Worm (Caenorhabditis elegans) whole organism, L1 larva: ENCODE data around the gene F20B6.9.

ENCODE experiments used
- F16B12.6 ChIP-seq: fragments of 150-350 bp; optimal IDR thresholded peaks from 2 replicates; lab custom pipeline; 2014; ENCODE audit warnings: missing biosample characterization, missing genetic modification characterization
- Y116A8C.19 ChIP-seq: sonication (generic microtip); optimal IDR thresholded peaks from 2 replicates; lab custom pipeline; 2016; ENCODE audit warnings: missing compliant biosample characterization, missing genetic modification characterization, borderline replicate concordance
- aha-1 ChIP-seq: fragments of 150-350 bp; optimal IDR thresholded peaks from 2 replicates; lab custom pipeline; 2014; ENCODE audit warnings: missing biosample characterization, missing genetic modification characterization
- alr-1 ChIP-seq: fragments of 200-800 bp; sonication (Bioruptor generic); optimal IDR thresholded peaks from 2 replicates; lab custom pipeline; 2018; ENCODE audit warnings: borderline replicate concordance, mild to moderate bottlenecking, missing genetic modification characterization, missing compliant biosample characterization
- blmp-1 ChIP-seq: fragments of 150-350 bp; optimal IDR thresholded peaks from 2 replicates; lab custom pipeline; 2014; ENCODE audit warnings: missing biosample characterization, missing genetic modification characterization
- ceh-8 ChIP-seq: fragments of 200-800 bp; sonication (Bioruptor generic); optimal IDR thresholded peaks from 2 replicates; lab custom pipeline; 2018; ENCODE audit warnings: mild to moderate bottlenecking, missing genetic modification characterization, moderate library complexity, missing compliant biosample characterization
- ceh-88 ChIP-seq: fragments of 200-800 bp; sonication (Bioruptor generic); IDR thresholded peaks from 2 replicates; pipeline ENCODE4 v1.3.6; 2022; ENCODE audit warnings: missing genetic modification characterization, missing compliant biosample characterization
- ceh-90 ChIP-seq: sonication (generic microtip); optimal IDR thresholded peaks from 2 replicates; lab custom pipeline; 2016; ENCODE audit warnings: missing genetic modification characterization, missing compliant biosample characterization
- ces-1 ChIP-seq: fragments of 150-350 bp; optimal IDR thresholded peaks from 2 replicates; lab custom pipeline; 2014; ENCODE audit warnings: missing biosample characterization, missing genetic modification reagents, missing genetic modification characterization
- dpl-1 ChIP-seq, 3 experiments: fragments of 150-350 bp in 2 of 3; sonication (generic microtip) in 1 of 3; optimal IDR thresholded peaks; 2 replicates each; lab custom pipeline; 2014 to 2017; ENCODE audit warnings: missing biosample characterization in 3 of 3, missing genetic modification characterization in 3 of 3, missing genetic modification reagents in 3 of 3
- egl-13 ChIP-seq: sonication (generic microtip); optimal IDR thresholded peaks from 2 replicates; lab custom pipeline; 2016; ENCODE audit warnings: missing genotype, missing genetic modification reagents, missing genetic modification characterization, missing compliant biosample characterization
- elt-3 ChIP-seq, 6 experiments: fragments of 150-350 bp in 1 of 6; sonication (generic microtip); optimal IDR thresholded peaks; 2 replicates each; lab custom pipeline; 2017 to 2018; ENCODE audit warnings: missing biosample characterization in 6 of 6, missing genetic modification characterization in 6 of 6, inconsistent platforms in 1 of 6
- fos-1 ChIP-seq: fragments of 150-350 bp; optimal IDR thresholded peaks from 2 replicates; lab custom pipeline; 2014; ENCODE audit warnings: missing biosample characterization, missing genetic modification characterization
- grh-1 ChIP-seq: fragments of 200-800 bp; sonication (Bioruptor generic); IDR thresholded peaks from 2 replicates; pipeline ENCODE4 v1.3.6; 2022; ENCODE audit warnings: missing genetic modification reagents, missing genetic modification characterization, missing compliant biosample characterization
- hlh-17 ChIP-seq: fragments of 200-800 bp; sonication (Bioruptor generic); optimal IDR thresholded peaks from 2 replicates; lab custom pipeline; 2018; ENCODE audit warnings: missing genetic modification characterization, mild to moderate bottlenecking, missing compliant biosample characterization, moderate library complexity, borderline replicate concordance
- isw-1 ChIP-seq: fragments of 200-800 bp; sonication (Bioruptor generic); IDR thresholded peaks from 2 replicates; pipeline ENCODE4 v1.3.6; 2022; ENCODE audit warnings: missing genetic modification characterization, missing compliant biosample characterization
- jun-1 ChIP-seq: fragments of 150-350 bp; optimal IDR thresholded peaks from 2 replicates; lab custom pipeline; 2014; ENCODE audit warnings: missing biosample characterization, missing genetic modification reagents, missing genetic modification characterization
- lin-13 ChIP-seq: fragments of 150-350 bp; optimal IDR thresholded peaks from 2 replicates; lab custom pipeline; 2014; ENCODE audit warnings: missing biosample characterization, missing genetic modification reagents, missing genetic modification characterization
- lin-14 ChIP-seq: fragments of 200-800 bp; sonication (Bioruptor generic); optimal IDR thresholded peaks from 2 replicates; lab custom pipeline; 2018; ENCODE audit warnings: mild to moderate bottlenecking, missing genetic modification characterization, moderate library complexity, missing compliant biosample characterization
- lin-15B ChIP-seq: fragments of 150-350 bp; sonication (generic microtip); optimal IDR thresholded peaks from 3 replicates; lab custom pipeline; 2014; ENCODE audit warnings: missing biosample characterization, missing genetic modification characterization
- lin-35 ChIP-seq, 2 experiments: fragments of 150-350 bp; optimal IDR thresholded peaks; 2 replicates each; lab custom pipeline; 2014; ENCODE audit warnings: missing biosample characterization in 2 of 2, missing genetic modification characterization in 2 of 2, missing genetic modification reagents in 2 of 2
- lin-39 ChIP-seq: fragments of 150-350 bp; optimal IDR thresholded peaks from 2 replicates; lab custom pipeline; 2014; ENCODE audit warnings: missing biosample characterization, missing genetic modification reagents, missing genetic modification characterization
- mab-9 ChIP-seq: fragments of 200-800 bp; sonication (Bioruptor generic); IDR thresholded peaks from 2 replicates; pipeline ENCODE4 v1.3.6; 2022; ENCODE audit warnings: missing genetic modification reagents, missing genetic modification characterization, missing compliant biosample characterization
- mep-1 ChIP-seq: fragments of 150-350 bp; optimal IDR thresholded peaks from 2 replicates; lab custom pipeline; 2014; ENCODE audit warnings: missing biosample characterization, missing genetic modification characterization
- nhr-11 ChIP-seq: fragments of 150-350 bp; optimal IDR thresholded peaks from 2 replicates; lab custom pipeline; 2014; ENCODE audit warnings: missing biosample characterization, missing genetic modification characterization
- nhr-12 ChIP-seq: sonication (generic microtip); optimal IDR thresholded peaks from 2 replicates; lab custom pipeline; 2017; ENCODE audit warnings: missing biosample characterization, missing genetic modification characterization
- nhr-20 ChIP-seq: sonication (generic microtip); optimal IDR thresholded peaks from 2 replicates; lab custom pipeline; 2016; ENCODE audit warnings: mild to moderate bottlenecking, missing genetic modification characterization, missing compliant biosample characterization
- nhr-237 ChIP-seq: fragments of 150-350 bp; optimal IDR thresholded peaks from 2 replicates; lab custom pipeline; 2014; ENCODE audit warnings: missing biosample characterization, missing genetic modification characterization
- nhr-47 ChIP-seq: sonication (generic microtip); optimal IDR thresholded peaks from 2 replicates; lab custom pipeline; 2016; ENCODE audit warnings: mild to moderate bottlenecking, missing genetic modification characterization, moderate library complexity, missing compliant biosample characterization
- nhr-71 ChIP-seq: sonication (generic microtip); optimal IDR thresholded peaks from 2 replicates; lab custom pipeline; 2016; ENCODE audit warnings: mild to moderate bottlenecking, missing genetic modification characterization, moderate library complexity, missing compliant biosample characterization
- nhr-76 ChIP-seq: sonication (generic microtip); optimal IDR thresholded peaks from 2 replicates; lab custom pipeline; 2017; ENCODE audit warnings: missing biosample characterization, missing genetic modification characterization
- nhr-77 ChIP-seq: fragments of 150-350 bp; optimal IDR thresholded peaks from 2 replicates; lab custom pipeline; 2014; ENCODE audit warnings: missing biosample characterization, missing genetic modification characterization
- nhr-85 ChIP-seq: sonication (generic microtip); peaks from one replicate; lab custom pipeline; 2016; ENCODE audit warnings: missing genetic modification characterization, inconsistent platforms, missing compliant biosample characterization
- nhr-90 ChIP-seq: sonication (generic microtip); optimal IDR thresholded peaks from 2 replicates; lab custom pipeline; 2016; ENCODE audit warnings: mild to moderate bottlenecking, missing genetic modification characterization, missing compliant biosample characterization; ENCODE audit not compliant: poor library complexity
- pag-3 ChIP-seq: sonication (generic microtip); optimal IDR thresholded peaks from 2 replicates; lab custom pipeline; 2017; ENCODE audit warnings: missing genetic modification characterization, mild to moderate bottlenecking, missing compliant biosample characterization, antibody characterized with exemption, borderline replicate concordance; ENCODE audit not compliant: insufficient read depth
- pqm-1 ChIP-seq: sonication (generic microtip); optimal IDR thresholded peaks from 3 replicates; lab custom pipeline; 2017; ENCODE audit warnings: missing biosample characterization, missing genetic modification characterization
- rnt-1 ChIP-seq: sonication (generic microtip); optimal IDR thresholded peaks from 2 replicates; lab custom pipeline; 2016; ENCODE audit warnings: mild to moderate bottlenecking, missing genetic modification characterization, moderate library complexity, missing compliant biosample characterization
- skn-1 ChIP-seq: fragments of 150-350 bp; optimal IDR thresholded peaks from 2 replicates; lab custom pipeline; 2014; ENCODE audit warnings: missing biosample characterization, missing genetic modification characterization
- snu-23 ChIP-seq: sonication (generic microtip); optimal IDR thresholded peaks from 2 replicates; lab custom pipeline; 2016; ENCODE audit warnings: missing genetic modification characterization, missing compliant biosample characterization
- sox-4 ChIP-seq: sonication (generic microtip); optimal IDR thresholded peaks from 2 replicates; lab custom pipeline; 2016; ENCODE audit warnings: missing genetic modification characterization, missing compliant biosample characterization
- sup-37 ChIP-seq: fragments of 200-800 bp; sonication (Bioruptor generic); optimal IDR thresholded peaks from 2 replicates; lab custom pipeline; 2018; ENCODE audit warnings: mild to moderate bottlenecking, missing genetic modification characterization, missing compliant biosample characterization
- swsn-7 ChIP-seq: sonication (generic microtip); optimal IDR thresholded peaks from 2 replicates; lab custom pipeline; 2016; ENCODE audit warnings: missing genetic modification characterization, missing compliant biosample characterization
- unc-30 ChIP-seq: sonication (generic microtip); optimal IDR thresholded peaks from 2 replicates; lab custom pipeline; 2017; ENCODE audit warnings: missing biosample characterization, missing genetic modification characterization
- unc-62 ChIP-seq: fragments of 150-350 bp; optimal IDR thresholded peaks from 2 replicates; lab custom pipeline; 2014; ENCODE audit warnings: missing biosample characterization, missing genetic modification reagents, missing genetic modification characterization
- unc-86 ChIP-seq: sonication (generic microtip); optimal IDR thresholded peaks from 2 replicates; lab custom pipeline; 2016; ENCODE audit warnings: missing genetic modification characterization, missing compliant biosample characterization
- xbp-1 ChIP-seq: sonication (generic microtip); optimal IDR thresholded peaks from 2 replicates; lab custom pipeline; 2016; ENCODE audit warnings: missing genetic modification characterization, missing compliant biosample characterization
- zag-1 ChIP-seq: fragments of 150-350 bp; optimal IDR thresholded peaks from 2 replicates; lab custom pipeline; 2014; ENCODE audit warnings: missing biosample characterization, missing genetic modification characterization
- ztf-11 ChIP-seq, 2 experiments: sonication (generic microtip); optimal IDR thresholded peaks; 2 replicates each; lab custom pipeline; 2016 to 2017; ENCODE audit warnings: missing genetic modification characterization in 2 of 2, missing biosample characterization in 1 of 2, missing compliant biosample characterization in 1 of 2
- ztf-4 ChIP-seq: fragments of 150-350 bp; optimal IDR thresholded peaks from 2 replicates; lab custom pipeline; 2014; ENCODE audit warnings: missing biosample characterization, missing genetic modification characterization

The F20B6.9 gene

DNA sequence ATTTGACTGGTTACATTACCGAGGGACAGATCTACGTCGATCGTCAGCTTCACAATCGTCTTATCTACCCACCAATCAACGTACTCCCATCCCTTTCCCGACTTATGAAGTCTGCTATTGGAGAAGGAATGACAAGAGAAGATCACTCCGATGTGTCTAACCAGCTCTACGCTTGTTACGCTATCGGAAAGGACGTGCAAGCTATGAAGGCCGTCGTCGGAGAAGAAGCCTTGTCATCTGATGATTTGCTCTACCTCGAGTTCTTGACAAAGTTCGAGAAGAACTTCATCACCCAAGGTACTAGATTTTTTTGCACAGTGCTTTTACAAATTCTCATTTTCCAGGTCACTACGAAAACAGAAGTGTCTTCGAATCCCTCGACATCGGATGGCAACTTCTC, 15.1 kb downstream of the F20B6.9 start:
- TF ChIP-seq nhr-85 (tag; lab: Kevin White, UChicago) (peak; percentile 16), sup-37 (GFP tag; lab: Kevin White, UChicago) (no peak)

DNA sequence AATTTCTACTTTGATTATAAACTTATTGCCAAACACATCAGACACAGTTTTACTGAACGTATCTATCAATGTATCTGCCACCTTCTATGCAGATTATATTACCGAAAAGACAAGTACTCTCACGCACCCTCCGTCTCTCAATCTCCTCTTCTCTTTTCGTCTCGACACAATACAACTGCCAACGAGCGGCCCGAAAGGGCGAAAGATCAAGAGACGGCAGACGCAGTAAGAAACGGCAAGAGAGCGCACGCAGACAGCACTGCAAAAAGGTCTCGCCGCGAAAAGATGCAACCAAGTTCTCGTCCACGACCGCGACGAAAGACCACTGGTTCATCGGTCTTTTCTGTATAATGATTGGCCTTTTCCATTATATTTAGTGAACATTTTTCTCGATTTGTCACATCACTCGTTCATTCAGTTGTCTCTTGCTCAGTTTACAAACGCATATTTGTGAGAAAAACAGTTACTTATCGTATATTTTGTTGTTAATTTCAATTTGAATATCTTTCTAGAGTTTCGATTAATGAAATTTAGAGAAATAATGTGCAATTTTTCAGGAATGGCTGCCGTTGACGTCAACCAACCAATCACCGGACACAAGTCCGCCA, 16.6 kb downstream of the F20B6.9 start, which contains the start of gene vha-12:
TSS of gene vha-12 (plus strand) at position 558 of the 608 bp plus-strand sequence.
- TF ChIP-seq nhr-85 (tag; lab: Kevin White, UChicago) (peak; percentile 96), dpl-1 (GFP tag; optimal IDR thresholded peaks at IDR 0.05; lab: Kevin White, UChicago) (peak; percentile 63 to 74 (median 68)), nhr-20 (peak; percentile 96), grh-1 (GFP tag; lab: Robert Waterston, UW) (peak; percentile 91), isw-1 (peak; percentile 90), unc-30 (tag; lab: Kevin White, UChicago) (no peak), rnt-1 (peak; percentile 94), jun-1 (tag; lab: Kevin White, UChicago) (peak; percentile 88), mab-9 (GFP tag; lab: Robert Waterston, UW) (peak; percentile 66; the same call in 1 of the 2 replicates), lin-15B (tag; lab: Kevin White, UChicago) (peak; percentile 51), mep-1 (tag; lab: Kevin White, UChicago) (peak; percentile 86), Y116A8C.19 (tag; lab: Kevin White, UChicago) (no peak), nhr-90 (tag; lab: Kevin White, UChicago) (peak; percentile 92), nhr-47 (tag; lab: Kevin White, UChicago) (peak; percentile 94), lin-35 (GFP tag; optimal IDR thresholded peaks at IDR 0.05; lab: Kevin White, UChicago) (peak; percentile 77 to 88), ztf-4 (tag; lab: Kevin White, UChicago) (peak; percentile 78), hlh-17 (GFP tag; lab: Kevin White, UChicago) (no peak), lin-14 (GFP tag; lab: Kevin White, UChicago) (peak; percentile 98), nhr-71 (tag; lab: Kevin White, UChicago) (peak; percentile 96), aha-1 (tag; lab: Kevin White, UChicago) (no peak), ztf-11 (tag; optimal IDR thresholded peaks at IDR 0.05; lab: Kevin White, UChicago) (peak in 1 of 2 experiments; percentile 70), skn-1 (tag; lab: Kevin White, UChicago) (peak; percentile 87), lin-13 (GFP tag; lab: Kevin White, UChicago) (peak; percentile 78), fos-1 (tag; lab: Kevin White, UChicago) (peak; percentile 91), zag-1 (tag; lab: Kevin White, UChicago) (no peak), sox-4 (tag; lab: Kevin White, UChicago) (peak; percentile 58), nhr-12 (tag; lab: Kevin White, UChicago) (no peak), alr-1 (no peak), F16B12.6 (tag; lab: Kevin White, UChicago) (peak; percentile 31), swsn-7 (peak; percentile 94), egl-13 (tag; lab: Kevin White, UChicago) (peak; percentile 75), nhr-11 (peak; percentile 63), blmp-1 (tag; lab: Kevin White, UChicago) (peak; percentile 80), ceh-90 (tag; lab: Kevin White, UChicago) (no peak), pag-3 (tag; lab: Kevin White, UChicago) (peak; percentile 76), ces-1 (GFP tag; lab: Kevin White, UChicago) (no peak), sup-37 (GFP tag; lab: Kevin White, UChicago) (peak; percentile 3), nhr-77 (tag; lab: Kevin White, UChicago) (peak; percentile 89), xbp-1 (tag; lab: Kevin White, UChicago) (peak; percentile 94), ceh-88 (GFP tag; lab: Robert Waterston, UW) (peak; percentile 51; the same call in 1 of the 2 replicates), nhr-76 (tag; lab: Kevin White, UChicago) (no peak), nhr-237 (tag; lab: Kevin White, UChicago) (peak; percentile 91), elt-3 (tag; optimal IDR thresholded peaks at IDR 0.05; lab: Kevin White, UChicago) (peak in 4 of 6 experiments; percentile 19 to 86 (median 79)), snu-23 (GFP tag; lab: Kevin White, UChicago) (peak; percentile 95), unc-86 (tag; lab: Kevin White, UChicago) (peak; percentile 90), pqm-1 (tag; lab: Kevin White, UChicago) (no peak), lin-39 (tag; lab: Kevin White, UChicago) (peak; percentile 65), unc-62 (no peak), ceh-8 (GFP tag; lab: Kevin White, UChicago) (peak; percentile 14)
